2 worm cellular contexts compared by ENCODE assay signal in genomic region chrIII:12167030-12167429, ce11.
TF ChIP-seq lines count a peak whose summit lies in the region.

No protein-coding gene starts in this region.

TF ChIP-seq in whole organism, L4 larva, 104 proteins besides CTCF, POLR2A, EP300 and RAD21:
- TF ChIP-seq set-16 (GFP tag; IDR thresholded peaks at IDR 0.05; lab: Robert Waterston, UW) (peak; percentile 73), arid-1 (GFP tag; conservative IDR thresholded peaks at IDR 0.05; lab: Robert Waterston, UW) (no peak), lin-29 (GFP tag; IDR thresholded peaks at IDR 0.05; lab: Robert Waterston, UW) (no peak)

TF ChIP-seq in whole organism, young adult, 124 proteins besides CTCF, POLR2A, EP300 and RAD21:
- TF ChIP-seq Y79H2A.3 (GFP tag; conservative IDR thresholded peaks at IDR 0.05; lab: Robert Waterston, UW) (no peak), let-526 (GFP tag; IDR thresholded peaks at IDR 0.05; lab: Robert Waterston, UW) (no peak), nhr-120 (GFP tag; IDR thresholded peaks at IDR 0.05; lab: Robert Waterston, UW) (no peak), zfh-2 (GFP tag; conservative IDR thresholded peaks at IDR 0.05; lab: Robert Waterston, UW) (peak; percentile 62; the same call in 1 of the 2 replicates), egrh-3 (GFP tag; IDR thresholded peaks at IDR 0.05; lab: Robert Waterston, UW) (peak; percentile 20; the same call in 1 of the 2 replicates), attf-5 (GFP tag; optimal IDR thresholded peaks at IDR 0.05; lab: Kevin White, UChicago) (no peak)
